Fruit fly (Drosophila melanogaster): ENCODE data around the gene CG13605.

- TF ChIP-seq CTCF (optimal IDR thresholded peaks at IDR 0.05) (no peak), CG8478 (optimal IDR thresholded peaks at IDR 0.05) (no peak)
Measured at dm6 chr3R:24141013-24141592, 28.9 kb upstream of the CG13605 start, which contains the start of gene Kal1.

Data from S2 (cell line).